Worm (Caenorhabditis elegans): Measurements from ENCODE around the gene F54D5.7.
"Not testable (repeated sequence)": the region's sequence is repeated elsewhere in the genome, so short reads cannot be mapped to it uniquely, and the experiment has no call there.

The F54D5.7 gene

ce11 chrII:11545299-11545951 is 1.9 kb upstream of the F54D5.7 start, which contains the start of gene dnj-13 (continued):
- peak; percentile 86; the same call in 1 of the 2 replicates for TF ChIP-seq zfh-2 (GFP tag; conservative IDR thresholded peaks at IDR 0.05)
- TF ChIP-seq ceh-58 (GFP tag; IDR thresholded peaks at IDR 0.05): 0 out of 2 replicates have a peak, but pooled peaks have one; percentile 81
- TF ChIP-seq F57C9.4 (tag; optimal IDR thresholded peaks at IDR 0.05): no peak
- no peak for TF ChIP-seq ets-4 (GFP tag; optimal IDR thresholded peaks at IDR 0.05)
- peak; percentile 54 for TF ChIP-seq efl-1 (GFP tag; optimal IDR thresholded peaks at IDR 0.05)
- TF ChIP-seq mel-28 (tag; optimal IDR thresholded peaks at IDR 0.05; ENCODE audit: borderline replicate concordance): peak; percentile 60
- no peak for TF ChIP-seq nfya-1 (tag; optimal IDR thresholded peaks at IDR 0.05; ENCODE audit: borderline replicate concordance, insufficient read depth)
- TF ChIP-seq B0261.1 (tag; optimal IDR thresholded peaks at IDR 0.05): peak; percentile 39
- TF ChIP-seq unc-62 (GFP tag; optimal IDR thresholded peaks at IDR 0.05): no peak
- peak; percentile 54; the same call in 1 of the 2 replicates for TF ChIP-seq B0019.2 (GFP tag; conservative IDR thresholded peaks at IDR 0.05)
- TF ChIP-seq snpc-1.1 (tag; optimal IDR thresholded peaks at IDR 0.05; ENCODE audit: insufficient read depth): no peak
- peak; percentile 97 for TF ChIP-seq athp-1 (tag; optimal IDR thresholded peaks at IDR 0.05)
- peak; percentile 91 for TF ChIP-seq repo-1 (tag; optimal IDR thresholded peaks at IDR 0.05)
- TF ChIP-seq die-1 (tag; optimal IDR thresholded peaks at IDR 0.05): peak; percentile 52
- TF ChIP-seq madf-6 (GFP tag; IDR thresholded peaks at IDR 0.05): peak; percentile 94
- peak; percentile 49 for TF ChIP-seq nhr-90 (tag; optimal IDR thresholded peaks at IDR 0.05)

- TF ChIP-seq zfh-2 (GFP tag; conservative IDR thresholded peaks at IDR 0.05): peak; percentile 64
- TF ChIP-seq F57A8.1 (GFP tag; optimal IDR thresholded peaks at IDR 0.05): no peak
- peak; percentile 1 for TF ChIP-seq lin-54 (GFP tag; optimal IDR thresholded peaks at IDR 0.05)
- TF ChIP-seq lin-26 (GFP tag; IDR thresholded peaks at IDR 0.05): 0 out of 2 replicates have a peak, but pooled peaks have one; percentile 12
- peak; percentile 38; the same call in 1 of the 2 replicates for TF ChIP-seq nfyb-1 (GFP tag; IDR thresholded peaks at IDR 0.05)
- TF ChIP-seq chd-7 (tag; optimal IDR thresholded peaks at IDR 0.05): no peak
These were observed 1.4 kb upstream of the F54D5.7 start for ce11 chrII:11545952-11546325.

ce11 chrII:11551981-11552380 is 4.7 kb downstream of the F54D5.7 start, which contains the start of gene dhgd-1:
dhgd-1 (minus strand) TSS chrII:11552081.
- TF ChIP-seq attf-5 (GFP tag; optimal IDR thresholded peaks at IDR 0.05); Y56A3A.18 (GFP tag; IDR thresholded peaks at IDR 0.05); nfyb-1 (GFP tag; IDR thresholded peaks at IDR 0.05): not testable (repeated sequence)

ce11 chrII:11555634-11556033 is 8.3 kb downstream of the F54D5.7 start, which contains the start of gene F54D5.24:
F54D5.24 (plus strand) TSS chrII:11555949.
- TF ChIP-seq mcd-1 (GFP tag; IDR thresholded peaks at IDR 0.05) (no peak), mes-4 (tag; optimal IDR thresholded peaks at IDR 0.05) (no peak), F10E7.11 (tag; optimal IDR thresholded peaks at IDR 0.05) (no peak), atf-7 (tag; optimal IDR thresholded peaks at IDR 0.05) (no peak), bed-2 (GFP tag; IDR thresholded peaks at IDR 0.05) (no peak), ztf-18 (tag; optimal IDR thresholded peaks at IDR 0.05) (no peak), lin-26 (GFP tag; IDR thresholded peaks at IDR 0.05) (no peak), tlf-1 (GFP tag; optimal IDR thresholded peaks at IDR 0.05) (no peak), T07F8.4 (tag; optimal IDR thresholded peaks at IDR 0.05) (no peak), attf-5 (GFP tag; optimal IDR thresholded peaks at IDR 0.05) (no peak), ekl-4 (GFP tag; IDR thresholded peaks at IDR 0.05) (no peak), C17E4.6 (GFP tag; IDR thresholded peaks at IDR 0.05) (no peak)
